Worm (Caenorhabditis elegans): ENCODE measurements around the gene C50D2.2.

ce11 chrII:146933-147332 is 38.0 kb downstream of the C50D2.2 start, which contains the start of gene T25D3.4:
- TF ChIP-seq flt-1 (GFP tag; IDR thresholded peaks at IDR 0.05), result no peak
- TF ChIP-seq ets-7 (tag; optimal IDR thresholded peaks at IDR 0.05), result no peak

Measured in whole organism, early embryonic.